Worm (Caenorhabditis elegans) whole organism, L3 larva: Measurements from ENCODE around the gene nbet-1.

Source experiments
- egl-27 ChIP-seq: sonication (generic microtip); optimal IDR thresholded peaks from 4 replicates; lab custom pipeline; 2017; ENCODE audit warnings: missing biosample characterization, missing genetic modification reagents, missing genetic modification characterization
- fkh-2 ChIP-seq: fragments of 150-350 bp; optimal IDR thresholded peaks from 2 replicates; lab custom pipeline; 2014; ENCODE audit warnings: missing biosample characterization, missing genetic modification reagents, missing genetic modification characterization
- lsy-12 ChIP-seq: sonication (generic microtip); optimal IDR thresholded peaks from 2 replicates; lab custom pipeline; 2016; ENCODE audit warnings: mild to moderate bottlenecking, missing genetic modification characterization, missing compliant biosample characterization
- snpc-4 ChIP-seq: fragments of 150-350 bp; optimal IDR thresholded peaks from 2 replicates; lab custom pipeline; 2014; ENCODE audit warnings: missing biosample characterization, missing genetic modification characterization

ce11 chrIV:5183755-5184166 is 25.5 kb upstream of the nbet-1 start, which contains the start of gene W03F8.4:
- TF ChIP-seq snpc-4 (tag; lab: Kevin White, UChicago) (peak; percentile 93), lsy-12 (peak; percentile 91), fkh-2 (no peak), egl-27 (tag; lab: Kevin White, UChicago) (peak; percentile 24)
